Fruit fly (Drosophila melanogaster) whole organism, adult: ENCODE data around the gene Obp99b.

Experiments used
- CG11617 ChIP-seq: fragments of 200-800 bp; sonication (Bioruptor generic); optimal IDR thresholded peaks from 2 replicates; lab custom pipeline; 2017; ENCODE audit warnings: mild to moderate bottlenecking, missing biosample characterization, missing genetic modification reagents, missing genetic modification characterization
- kay ChIP-seq: fragments of 200-800 bp; sonication (Bioruptor generic); peaks from one replicate; lab custom pipeline; 2016; ENCODE audit warnings: missing biosample characterization, missing genetic modification characterization, borderline replicate concordance

DNA sequence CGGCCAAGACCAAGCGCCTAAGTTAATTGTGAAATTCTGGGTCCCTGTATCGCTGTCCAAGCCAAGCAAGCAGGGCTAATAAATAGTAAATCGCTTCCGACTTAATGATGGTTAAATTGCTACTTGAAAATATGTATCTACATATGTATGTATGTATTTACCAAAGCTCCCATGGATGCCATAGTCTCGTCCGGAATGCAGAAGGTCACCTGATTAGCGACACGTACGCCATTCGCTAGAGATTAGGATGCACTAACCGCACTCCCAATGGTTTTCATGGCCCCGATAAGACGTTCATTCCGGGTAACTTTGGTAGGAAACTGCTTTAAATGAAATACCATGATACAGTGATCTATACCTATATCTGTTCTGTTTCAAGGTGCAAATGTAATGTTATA is 42.0 kb upstream of the Obp99b start:
- TF ChIP-seq kay (no peak), CG11617 (GFP tag; lab: Kevin White, UChicago) (no peak)
